Fruit fly (Drosophila melanogaster) whole organism, embryonic: ENCODE measurements around the gene CG11970.
A peak's percentile ranks its signal among the peaks of the same experiment; 100 is the strongest.

Source experiments
- ATbp ChIP-seq: fragments of 200-800 bp; sonication (Bioruptor generic); optimal IDR thresholded peaks from 2 replicates; lab custom pipeline; 2017; ENCODE audit warnings: missing biosample characterization, mild to moderate bottlenecking, missing genetic modification characterization, missing genetic modification reagents
- CG10267 ChIP-seq: fragments of 200-800 bp; sonication (Bioruptor generic); optimal IDR thresholded peaks from 2 replicates; lab custom pipeline; 2018; ENCODE audit warnings: missing biosample characterization, mild to moderate bottlenecking, missing genetic modification characterization, moderate library complexity
- CG10462 ChIP-seq: fragments of 200-800 bp; sonication (Bioruptor generic); optimal IDR thresholded peaks from 2 replicates; lab custom pipeline; 2016; ENCODE audit warnings: missing biosample characterization, missing genetic modification characterization
- CG10565 ChIP-seq: fragments of 200-800 bp; sonication (Bioruptor generic); optimal IDR thresholded peaks from 3 replicates; lab custom pipeline; 2016; ENCODE audit warnings: missing biosample characterization, mild to moderate bottlenecking, missing genetic modification characterization
- CG11696 ChIP-seq: fragments of 200-800 bp; sonication (Bioruptor generic); IDR thresholded peaks from 2 replicates; pipeline ENCODE4 v1.3.6; 2022; ENCODE audit warnings: missing biosample characterization, missing genetic modification characterization
- CG11723 ChIP-seq: fragments of 200-800 bp; sonication (Bioruptor generic); optimal IDR thresholded peaks from 2 replicates; lab custom pipeline; 2017; ENCODE audit warnings: missing biosample characterization, mild to moderate bottlenecking, missing genetic modification characterization
- CG12071 ChIP-seq: fragments of 200-800 bp; sonication (Bioruptor generic); optimal IDR thresholded peaks from 3 replicates; lab custom pipeline; 2018; ENCODE audit warnings: missing biosample characterization, mild to moderate bottlenecking, missing genetic modification characterization
- CG12659 ChIP-seq: fragments of 200-800 bp; sonication (Bioruptor generic); optimal IDR thresholded peaks from 3 replicates; lab custom pipeline; 2017; ENCODE audit warnings: mild to moderate bottlenecking, missing biosample characterization, missing genetic modification reagents, missing genetic modification characterization
- CG14014 ChIP-seq: fragments of 200-800 bp; sonication (Bioruptor generic); IDR thresholded peaks from 2 replicates; pipeline ENCODE4 v1.3.6; 2022; ENCODE audit warnings: missing biosample characterization, missing genetic modification characterization
- CG14050 ChIP-seq: fragments of 200-800 bp; sonication (Bioruptor generic); IDR thresholded peaks from 3 replicates; pipeline ENCODE4 v1.3.6; 2022; ENCODE audit warnings: missing biosample characterization, missing genetic modification characterization
- CG1602 ChIP-seq: fragments of 200-800 bp; sonication (Bioruptor generic); optimal IDR thresholded peaks from 3 replicates; lab custom pipeline; 2016; ENCODE audit warnings: missing biosample characterization, missing genetic modification characterization
- CG2129 ChIP-seq: fragments of 200-800 bp; sonication (Bioruptor generic); IDR thresholded peaks from 2 replicates; pipeline ENCODE4 v1.3.6; 2022; ENCODE audit warnings: missing biosample characterization, missing genetic modification characterization; ENCODE audit not compliant: partially characterized antibody
- CG2875 ChIP-seq: fragments of 200-800 bp; sonication (Bioruptor generic); optimal IDR thresholded peaks from 2 replicates; lab custom pipeline; 2017; ENCODE audit warnings: missing biosample characterization, mild to moderate bottlenecking, missing genetic modification characterization, missing genetic modification reagents
- CG3726 ChIP-seq: fragments of 200-800 bp; sonication (Bioruptor generic); IDR thresholded peaks from 3 replicates; pipeline ENCODE4, ENCODE4 v1.3.6; 2022; ENCODE audit warnings: missing biosample characterization, missing genetic modification characterization
- CG4282 ChIP-seq: fragments of 200-800 bp; sonication (Bioruptor generic); optimal IDR thresholded peaks from 2 replicates; lab custom pipeline; 2016; ENCODE audit warnings: missing biosample characterization, missing genetic modification characterization
- CG4820 ChIP-seq: fragments of 200-800 bp; sonication (Bioruptor generic); optimal IDR thresholded peaks from 3 replicates; lab custom pipeline; 2016; ENCODE audit warnings: missing biosample characterization, missing genetic modification characterization
- CG7786 ChIP-seq: fragments of 200-800 bp; sonication (Bioruptor generic); optimal IDR thresholded peaks from 2 replicates; lab custom pipeline; 2016; ENCODE audit warnings: missing biosample characterization, missing genetic modification characterization
- CG7987 ChIP-seq: fragments of 200-800 bp; sonication (Bioruptor generic); optimal IDR thresholded peaks from 2 replicates; lab custom pipeline; 2018; ENCODE audit warnings: missing biosample characterization, mild to moderate bottlenecking, missing genetic modification characterization, moderate library complexity
- CG8290 ChIP-seq, 3 experiments: fragments of 200-800 bp; sonication (Bioruptor generic); optimal IDR thresholded peaks; 2 replicates each; lab custom pipeline; 2016 to 2019; ENCODE audit warnings: missing biosample characterization in 3 of 3, missing genetic modification characterization in 3 of 3, mild to moderate bottlenecking in 2 of 3, moderate library complexity in 1 of 3
- CG9817 ChIP-seq: fragments of 200-800 bp; sonication (Bioruptor generic); optimal IDR thresholded peaks from 2 replicates; lab custom pipeline; 2018; ENCODE audit warnings: missing biosample characterization, mild to moderate bottlenecking, missing genetic modification characterization, moderate library complexity
- CrebB ChIP-seq: fragments of 200-800 bp; sonication (Bioruptor generic); optimal IDR thresholded peaks from 3 replicates; lab custom pipeline; 2018; ENCODE audit warnings: missing biosample characterization, mild to moderate bottlenecking, missing genetic modification characterization
- Dip3 ChIP-seq: fragments of 200-800 bp; sonication (Bioruptor generic); optimal IDR thresholded peaks from 3 replicates; lab custom pipeline; 2016; ENCODE audit warnings: missing biosample characterization, missing genetic modification characterization
- Dll ChIP-seq: fragments of 200-800 bp; sonication (Bioruptor generic); IDR thresholded peaks from 4 replicates; pipeline ENCODE4 v1.3.6; 2022; ENCODE audit warnings: missing biosample characterization, missing genetic modification characterization; ENCODE audit not compliant: partially characterized antibody
- ERR ChIP-seq: fragments of 200-800 bp; sonication (Bioruptor generic); optimal IDR thresholded peaks from 2 replicates; lab custom pipeline; 2016; ENCODE audit warnings: missing biosample characterization, missing genetic modification characterization
- Eip74EF ChIP-seq, 2 experiments: fragments of 200-800 bp in 1 of 2; fragments of >200 bp in 1 of 2; sonication (Bioruptor generic) in 1 of 2; optimal IDR thresholded peaks; 2 replicates each; lab custom pipeline; 2017 to 2019; ENCODE audit warnings: missing biosample characterization in 2 of 2, missing genetic modification characterization in 2 of 2, mild to moderate bottlenecking in 1 of 2, moderate library complexity in 1 of 2
- Ets65A ChIP-seq: fragments of 200-800 bp; sonication (Bioruptor generic); peaks from one replicate; lab custom pipeline; 2016; ENCODE audit warnings: missing biosample characterization, missing genetic modification characterization
- GATAe ChIP-seq: fragments of 200-800 bp; sonication (Bioruptor generic); conservative IDR thresholded peaks from 2 replicates; pipeline ENCODE4 v1.3.6; 2022; ENCODE audit warnings: missing biosample characterization, missing genetic modification characterization
- MTF-1 ChIP-seq: fragments of 200-800 bp; sonication (Bioruptor generic); optimal IDR thresholded peaks from 2 replicates; lab custom pipeline; 2018; ENCODE audit warnings: missing biosample characterization, mild to moderate bottlenecking, missing genetic modification characterization, borderline replicate concordance
- Meics ChIP-seq: fragments of 200-800 bp; sonication (Bioruptor generic); optimal IDR thresholded peaks from 2 replicates; lab custom pipeline; 2017; ENCODE audit warnings: missing biosample characterization, mild to moderate bottlenecking, missing genetic modification characterization
- Sin3A ChIP-seq: fragments of >200 bp; optimal IDR thresholded peaks from 2 replicates; lab custom pipeline; 2018
- Sox102F ChIP-seq: fragments of 200-800 bp; sonication (Bioruptor generic); optimal IDR thresholded peaks from 2 replicates; lab custom pipeline; 2018; ENCODE audit warnings: missing biosample characterization, mild to moderate bottlenecking, missing genetic modification characterization, moderate library complexity
- Tbp ChIP-seq: fragments of >200 bp; optimal IDR thresholded peaks from 2 replicates; lab custom pipeline; 2018; ENCODE audit warnings: missing biosample characterization, missing genetic modification characterization
- ap ChIP-seq: fragments of 200-800 bp; sonication (Bioruptor generic); IDR thresholded peaks from 2 replicates; pipeline ENCODE4 v1.3.6; 2022; ENCODE audit warnings: missing biosample characterization, missing genetic modification characterization
- ara ChIP-seq: fragments of 200-800 bp; sonication (Bioruptor generic); IDR thresholded peaks from 2 replicates; pipeline ENCODE4 v1.3.6; 2022; ENCODE audit warnings: missing biosample characterization, missing genetic modification characterization
- cg ChIP-seq: fragments of 200-800 bp; sonication (Bioruptor generic); optimal IDR thresholded peaks from 3 replicates; lab custom pipeline; 2019; ENCODE audit warnings: missing biosample characterization, mild to moderate bottlenecking, missing genetic modification characterization, moderate library complexity
- ci ChIP-seq: fragments of 200-800 bp; sonication (Bioruptor generic); IDR thresholded peaks from 3 replicates; pipeline ENCODE4 v1.3.6; 2022; ENCODE audit warnings: missing biosample characterization, missing genetic modification characterization
- crol ChIP-seq: fragments of 200-800 bp; sonication (Bioruptor generic); IDR thresholded peaks from 2 replicates; pipeline ENCODE4 v1.3.6; 2022; ENCODE audit warnings: missing biosample characterization, missing genetic modification characterization
- dm ChIP-seq: fragments of 200-800 bp; sonication (Bioruptor generic); optimal IDR thresholded peaks from 3 replicates; lab custom pipeline; 2016; ENCODE audit warnings: missing biosample characterization, missing genetic modification characterization
- fd64A ChIP-seq: fragments of 200-800 bp; sonication (Bioruptor generic); optimal IDR thresholded peaks from 3 replicates; lab custom pipeline; 2018; ENCODE audit warnings: missing biosample characterization, mild to moderate bottlenecking, missing genetic modification characterization
- ftz-f1 ChIP-seq: fragments of 200-800 bp; sonication (Bioruptor generic); optimal IDR thresholded peaks from 2 replicates; lab custom pipeline; 2016; ENCODE audit warnings: missing biosample characterization, missing genetic modification characterization
- odd ChIP-seq: fragments of 200-800 bp; sonication (Bioruptor generic); optimal IDR thresholded peaks from 2 replicates; lab custom pipeline; 2017; ENCODE audit warnings: missing biosample characterization, mild to moderate bottlenecking, missing genetic modification characterization
- prd ChIP-seq, 3 experiments: fragments of >200 bp in 2 of 3; fragments of 200-800 bp in 1 of 3; sonication (Bioruptor generic) in 1 of 3; optimal IDR thresholded peaks in 2 of 3; IDR thresholded peaks in 1 of 3; 2 replicates in 2 of 3; 3 replicates in 1 of 3; pipeline versions ENCODE4 v1.3.6 to Lab custom; 2017 to 2022; ENCODE audit warnings: missing biosample characterization in 1 of 3, missing genetic modification characterization in 1 of 3
- row ChIP-seq: fragments of 200-800 bp; sonication (Bioruptor generic); IDR thresholded peaks from 3 replicates; pipeline ENCODE4 v1.3.6; 2022; ENCODE audit warnings: missing biosample characterization, missing genetic modification characterization
- sd ChIP-seq: fragments of 200-800 bp; sonication (Bioruptor generic); optimal IDR thresholded peaks from 3 replicates; lab custom pipeline; 2018; ENCODE audit warnings: missing biosample characterization, mild to moderate bottlenecking, missing genetic modification characterization, moderate library complexity
- shn ChIP-seq: fragments of 200-800 bp; sonication (Bioruptor generic); optimal IDR thresholded peaks from 3 replicates; lab custom pipeline; 2016; ENCODE audit warnings: missing biosample characterization, missing genetic modification characterization
- ttk ChIP-seq: fragments of 200-800 bp; sonication (Bioruptor generic); IDR thresholded peaks from 2 replicates; pipeline ENCODE4 v2.1.2; 2022; ENCODE audit warnings: missing biosample characterization, missing genetic modification characterization
- unpg ChIP-seq: fragments of 200-800 bp; sonication (Bioruptor generic); optimal IDR thresholded peaks from 3 replicates; lab custom pipeline; 2018; ENCODE audit warnings: missing biosample characterization, mild to moderate bottlenecking, missing genetic modification characterization, moderate library complexity
- zen ChIP-seq: fragments of 200-800 bp; sonication (Bioruptor generic); optimal IDR thresholded peaks from 3 replicates; lab custom pipeline; 2018; ENCODE audit warnings: missing biosample characterization, mild to moderate bottlenecking, missing genetic modification characterization, moderate library complexity

The CG11970 gene

dm6 chr3R:8992928-8993579, 8.5 kb downstream of the CG11970 start, which contains the start of gene CG11975 (continued):
- TF ChIP-seq CG10462: peak; percentile 47
- no peak for TF ChIP-seq CG2875 (GFP tag; lab: Kevin White, UChicago)
- 0 out of 2 replicates have a peak, but pooled peaks have one; percentile 54 for TF ChIP-seq GATAe (GFP tag; lab: Robert Waterston, UW)
- 0 out of 2 replicates have a peak, but pooled peaks have one; percentile 9 for TF ChIP-seq ttk (GFP tag; lab: Robert Waterston, UW)
- peak; percentile 65 for TF ChIP-seq zen
- TF ChIP-seq ftz-f1 (GFP tag; lab: Kevin White, UChicago): peak; percentile 58
- TF ChIP-seq Tbp (GFP tag; lab: Kevin White, UChicago): no peak
- no peak for TF ChIP-seq sd (tag; lab: Kevin White, UChicago)
- no peak for TF ChIP-seq CG14050 (GFP tag; lab: Robert Waterston, UW)
- peak; percentile 84 for TF ChIP-seq CG8290 (GFP tag; optimal IDR thresholded peaks at IDR 0.05; lab: Kevin White, UChicago)
- TF ChIP-seq CG8290 (tag; optimal IDR thresholded peaks at IDR 0.05; lab: Kevin White, UChicago): peak in 1 of 2 experiments; percentile 2
- TF ChIP-seq CG2129: peak; percentile 50; the same call in 1 of the 2 replicates
- no peak for TF ChIP-seq odd
- TF ChIP-seq CG12659 (GFP tag; lab: Kevin White, UChicago): peak; percentile 83
- no peak for TF ChIP-seq CrebB (tag; lab: Kevin White, UChicago)
- peak; percentile 82 for TF ChIP-seq Dip3 (GFP tag; lab: Kevin White, UChicago)
- TF ChIP-seq CG7786 (GFP tag; lab: Kevin White, UChicago): peak; percentile 90
- TF ChIP-seq CG4282 (GFP tag; lab: Kevin White, UChicago): peak; percentile 43
- peak; percentile 87 for TF ChIP-seq row (GFP tag; lab: Robert Waterston, UW)
- peak; percentile 70 for TF ChIP-seq CG4820 (GFP tag; lab: Kevin White, UChicago)
- TF ChIP-seq Sox102F (GFP tag; lab: Kevin White, UChicago): no peak
- no peak for TF ChIP-seq CG10565 (GFP tag; lab: Kevin White, UChicago)
- TF ChIP-seq CG9817 (tag; lab: Kevin White, UChicago): peak; percentile 72
- TF ChIP-seq shn: peak; percentile 88
- TF ChIP-seq CG14014 (GFP tag; lab: Robert Waterston, UW): peak; percentile 57; the same call in 1 of the 2 replicates
- no peak for TF ChIP-seq cg
- TF ChIP-seq ATbp (GFP tag; lab: Kevin White, UChicago): no peak
- no peak for TF ChIP-seq CG3726 (GFP tag; lab: Robert Waterston, UW)
- no peak for TF ChIP-seq prd (optimal IDR thresholded peaks at IDR 0.05; lab: Kevin White, UChicago)
- TF ChIP-seq prd (GFP tag; IDR thresholded peaks at IDR 0.05; lab: Robert Waterston, UW): peak; percentile 55
- TF ChIP-seq unpg (GFP tag; lab: Kevin White, UChicago): no peak
- TF ChIP-seq fd64A (GFP tag; lab: Kevin White, UChicago): no peak
- no peak for TF ChIP-seq CG12071 (GFP tag; lab: Kevin White, UChicago)
- TF ChIP-seq ci (GFP tag; lab: Robert Waterston, UW): peak; percentile 29; the same call in 1 of the 3 replicates
- TF ChIP-seq CG11696 (GFP tag; lab: Robert Waterston, UW): no peak
- TF ChIP-seq Meics (GFP tag; lab: Kevin White, UChicago): peak; percentile 57
- peak; percentile 37 for TF ChIP-seq ERR (GFP tag; lab: Kevin White, UChicago)
- TF ChIP-seq MTF-1 (GFP tag; lab: Kevin White, UChicago): peak; percentile 15
- TF ChIP-seq crol: no peak
- peak; percentile 82 for TF ChIP-seq Dll (GFP tag; lab: Robert Waterston, UW)
- TF ChIP-seq dm: peak; percentile 66
- no peak for TF ChIP-seq CG11723
- TF ChIP-seq ara: no peak
- peak; percentile 73 for TF ChIP-seq CG1602 (GFP tag; lab: Kevin White, UChicago)
- peak; percentile 93 for TF ChIP-seq Sin3A (lab: Kevin White, UChicago)
- 0 out of 2 replicates have a peak, but pooled peaks have one; percentile 5 for TF ChIP-seq ap (GFP tag; lab: Robert Waterston, UW)
- TF ChIP-seq Eip74EF (GFP tag; optimal IDR thresholded peaks at IDR 0.05; lab: Kevin White, UChicago): no peak
- TF ChIP-seq CG10267 (tag; lab: Kevin White, UChicago): peak; percentile 99
- peak; percentile 99 for TF ChIP-seq Ets65A (GFP tag; lab: Kevin White, UChicago)
- TF ChIP-seq CG7987 (GFP tag; lab: Kevin White, UChicago): peak; percentile 44
